Worm (Caenorhabditis elegans) whole organism, mixed stage, embryonic: ENCODE measurements around the gene rpn-2.

Experiments
- M03D4.4 ChIP-seq: sonication (generic microtip); optimal IDR thresholded peaks from 2 replicates; lab custom pipeline; 2017; ENCODE audit warnings: mild to moderate bottlenecking, missing genetic modification characterization, missing compliant biosample characterization
- bed-3 ChIP-seq: fragments of 200-800 bp; sonication (Bioruptor generic); optimal IDR thresholded peaks from 3 replicates; lab custom pipeline; 2018; ENCODE audit warnings: mild to moderate bottlenecking, missing genetic modification characterization, moderate library complexity, missing compliant biosample characterization
- blmp-1 ChIP-seq: fragments of 150-350 bp; optimal IDR thresholded peaks from 2 replicates; lab custom pipeline; 2014; ENCODE audit warnings: missing biosample characterization, missing genetic modification characterization
- ceh-39 ChIP-seq: fragments of 150-350 bp; optimal IDR thresholded peaks from 2 replicates; lab custom pipeline; 2014; ENCODE audit warnings: missing biosample characterization, missing genetic modification characterization
- ceh-83 ChIP-seq: fragments of 200-800 bp; sonication (Bioruptor generic); optimal IDR thresholded peaks from 2 replicates; lab custom pipeline; 2018; ENCODE audit warnings: mild to moderate bottlenecking, missing genetic modification characterization, missing compliant biosample characterization
- cnd-1 ChIP-seq: fragments of 200-800 bp; sonication (Bioruptor generic); optimal IDR thresholded peaks from 2 replicates; lab custom pipeline; 2018; ENCODE audit warnings: mild to moderate bottlenecking, missing genetic modification characterization, missing compliant biosample characterization
- drap-1 ChIP-seq: fragments of 200-800 bp; sonication (Bioruptor generic); optimal IDR thresholded peaks from 3 replicates; lab custom pipeline; 2018; ENCODE audit warnings: mild to moderate bottlenecking, missing genetic modification characterization, missing compliant biosample characterization
- elt-3 ChIP-seq: fragments of 150-350 bp; optimal IDR thresholded peaks from 2 replicates; lab custom pipeline; 2014; ENCODE audit warnings: missing biosample characterization, missing genetic modification characterization
- flh-1 ChIP-seq: fragments of 200-800 bp; sonication (Bioruptor generic); optimal IDR thresholded peaks from 2 replicates; lab custom pipeline; 2018; ENCODE audit warnings: mild to moderate bottlenecking, missing genetic modification characterization, moderate library complexity, missing compliant biosample characterization
- ham-2 ChIP-seq: fragments of 200-800 bp; sonication (Bioruptor generic); optimal IDR thresholded peaks from 2 replicates; lab custom pipeline; 2018; ENCODE audit warnings: mild to moderate bottlenecking, missing genetic modification characterization, missing compliant biosample characterization
- hlh-1 ChIP-seq: fragments of 150-350 bp; optimal IDR thresholded peaks from 2 replicates; lab custom pipeline; 2014; ENCODE audit warnings: missing biosample characterization, missing genetic modification reagents, missing genetic modification characterization
- lin-13 ChIP-seq: fragments of 150-350 bp; optimal IDR thresholded peaks from 2 replicates; lab custom pipeline; 2014; ENCODE audit warnings: missing biosample characterization, missing genetic modification characterization
- lsy-2 ChIP-seq: fragments of 150-350 bp; optimal IDR thresholded peaks from 2 replicates; lab custom pipeline; 2014; ENCODE audit warnings: missing biosample characterization, missing genetic modification characterization
- mab-5 ChIP-seq: fragments of 150-350 bp; optimal IDR thresholded peaks from 2 replicates; lab custom pipeline; 2014; ENCODE audit warnings: missing biosample characterization, missing genetic modification characterization
- mls-2 ChIP-seq: sonication (generic microtip); optimal IDR thresholded peaks from 2 replicates; lab custom pipeline; 2016; ENCODE audit warnings: mild to moderate bottlenecking, missing genetic modification characterization, moderate library complexity, missing compliant biosample characterization
- nhr-12 ChIP-seq: fragments of 150-350 bp; optimal IDR thresholded peaks from 2 replicates; lab custom pipeline; 2014; ENCODE audit warnings: missing biosample characterization, missing genetic modification characterization
- nhr-2 ChIP-seq: fragments of 150-350 bp; optimal IDR thresholded peaks from 2 replicates; lab custom pipeline; 2014; ENCODE audit warnings: missing biosample characterization, missing genetic modification characterization
- nhr-237 ChIP-seq: fragments of 150-350 bp; optimal IDR thresholded peaks from 2 replicates; lab custom pipeline; 2014; ENCODE audit warnings: missing biosample characterization, missing genetic modification characterization
- nhr-28 ChIP-seq: fragments of 150-350 bp; optimal IDR thresholded peaks from 2 replicates; lab custom pipeline; 2014; ENCODE audit warnings: missing biosample characterization, missing genetic modification characterization
- nhr-76 ChIP-seq: sonication (generic microtip); optimal IDR thresholded peaks from 2 replicates; lab custom pipeline; 2017; ENCODE audit warnings: missing biosample characterization, missing genetic modification characterization
- pha-4 ChIP-seq: fragments of 150-350 bp; optimal IDR thresholded peaks from 2 replicates; lab custom pipeline; 2018; ENCODE audit warnings: missing biosample characterization, missing genetic modification reagents, missing genetic modification characterization
- sem-2 ChIP-seq: fragments of 200-800 bp; sonication (Bioruptor generic); optimal IDR thresholded peaks from 2 replicates; lab custom pipeline; 2018; ENCODE audit warnings: mild to moderate bottlenecking, missing genetic modification characterization, missing compliant biosample characterization
- snpc-4 ChIP-seq: fragments of 150-350 bp; optimal IDR thresholded peaks from 2 replicates; lab custom pipeline; 2014; ENCODE audit warnings: missing biosample characterization, missing genetic modification characterization
- sptf-1 ChIP-seq: sonication (generic microtip); optimal IDR thresholded peaks from 2 replicates; lab custom pipeline; 2017; ENCODE audit warnings: mild to moderate bottlenecking, missing genetic modification characterization, moderate library complexity, missing compliant biosample characterization
- tbx-8 ChIP-seq: fragments of 200-800 bp; sonication (Bioruptor generic); optimal IDR thresholded peaks from 2 replicates; lab custom pipeline; 2018; ENCODE audit warnings: mild to moderate bottlenecking, missing genetic modification characterization, moderate library complexity, missing compliant biosample characterization
- unc-120 ChIP-seq: sonication (generic microtip); optimal IDR thresholded peaks from 2 replicates; lab custom pipeline; 2017; ENCODE audit warnings: missing genetic modification characterization, missing compliant biosample characterization; ENCODE audit not compliant: poor library complexity, severe bottlenecking
- zip-8 ChIP-seq: fragments of 150-350 bp; optimal IDR thresholded peaks from 2 replicates; lab custom pipeline; 2014; ENCODE audit warnings: missing biosample characterization, missing genetic modification characterization
- ztf-11 ChIP-seq: fragments of 150-350 bp; optimal IDR thresholded peaks from 2 replicates; lab custom pipeline; 2014; ENCODE audit warnings: missing biosample characterization, missing genetic modification characterization

rpn-2 gene

DNA sequence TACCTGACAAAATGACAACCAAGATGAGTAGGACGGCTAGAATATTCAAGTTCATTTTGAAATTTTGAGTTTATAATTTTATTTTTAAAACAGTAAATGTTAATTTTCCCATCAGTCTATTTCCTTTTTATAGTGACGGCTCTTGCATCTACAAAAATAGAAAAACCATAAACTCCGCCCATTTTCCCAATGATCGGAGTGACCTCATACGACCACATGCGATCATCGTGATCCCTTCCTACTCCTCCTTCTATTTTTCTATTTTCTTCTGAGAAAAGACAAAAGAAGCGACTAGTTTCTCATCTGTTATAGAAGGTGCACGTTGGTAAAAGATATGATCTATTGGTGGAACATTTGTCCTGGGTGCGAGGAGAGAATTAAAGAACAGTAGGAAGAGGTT is 16.5 kb downstream of the rpn-2 start, which contains the start of gene C23G10.11:
Gene C23G10.11, minus strand, starts transcription at position 101 of the 400 bp plus-strand sequence.
- no peak for TF ChIP-seq nhr-237 (tag; lab: Kevin White, UChicago)
- TF ChIP-seq snpc-4 (tag; lab: Kevin White, UChicago) = no peak
- TF ChIP-seq hlh-1 (tag; lab: Kevin White, UChicago) = no peak
- TF ChIP-seq sem-2 (GFP tag; lab: Kevin White, UChicago) = no peak
- no peak for TF ChIP-seq ceh-83
- TF ChIP-seq lsy-2 (tag; lab: Kevin White, UChicago) = no peak
- TF ChIP-seq nhr-76 (tag; lab: Kevin White, UChicago) = no peak
- no peak for TF ChIP-seq M03D4.4 (tag; lab: Kevin White, UChicago)
- no peak for TF ChIP-seq elt-3 (tag; lab: Kevin White, UChicago)
- TF ChIP-seq bed-3 (GFP tag; lab: Kevin White, UChicago) = no peak
- TF ChIP-seq zip-8 = no peak
- TF ChIP-seq ceh-39 (tag; lab: Kevin White, UChicago) = no peak
- TF ChIP-seq blmp-1 = no peak
- no peak for TF ChIP-seq tbx-8 (GFP tag; lab: Kevin White, UChicago)
- TF ChIP-seq nhr-2 (tag; lab: Kevin White, UChicago) = no peak
- TF ChIP-seq unc-120 (tag; lab: Kevin White, UChicago) = no peak

DNA sequence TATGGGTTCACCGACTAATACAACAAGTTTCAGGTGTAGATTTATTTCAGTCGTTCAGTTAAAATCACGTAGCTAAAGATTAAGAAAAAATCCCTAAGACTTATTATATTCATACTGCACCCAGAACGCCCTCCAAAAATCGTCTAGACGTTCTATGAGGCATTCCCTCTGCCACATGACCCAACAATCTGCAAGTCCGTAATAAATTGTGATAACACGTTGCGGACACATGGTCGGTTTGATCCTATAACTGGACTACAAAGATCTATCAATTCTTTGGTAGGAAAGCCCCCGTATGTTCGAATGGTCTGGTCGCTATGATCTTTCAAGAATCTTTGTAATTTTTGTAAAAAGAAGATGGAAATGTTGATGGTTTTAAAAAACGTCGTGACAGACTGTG is 17.0 kb downstream of the rpn-2 start:
- TF ChIP-seq drap-1 (GFP tag; lab: Kevin White, UChicago) = no peak
- TF ChIP-seq ceh-39 (tag; lab: Kevin White, UChicago) = no peak
- no peak for TF ChIP-seq nhr-76 (tag; lab: Kevin White, UChicago)
- TF ChIP-seq nhr-237 (tag; lab: Kevin White, UChicago) = no peak

ce11 chrIII:6216833-6217466 is 18.0 kb downstream of the rpn-2 start, which contains the start of gene hot-4:
Gene hot-4 (plus strand): TSS chrIII:6217416.
- TF ChIP-seq hlh-1 (tag; lab: Kevin White, UChicago) (no peak), flh-1 (GFP tag; lab: Kevin White, UChicago) (no peak), sptf-1 (tag; lab: Kevin White, UChicago) (no peak), blmp-1 (no peak), nhr-28 (tag; lab: Kevin White, UChicago) (no peak)

DNA sequence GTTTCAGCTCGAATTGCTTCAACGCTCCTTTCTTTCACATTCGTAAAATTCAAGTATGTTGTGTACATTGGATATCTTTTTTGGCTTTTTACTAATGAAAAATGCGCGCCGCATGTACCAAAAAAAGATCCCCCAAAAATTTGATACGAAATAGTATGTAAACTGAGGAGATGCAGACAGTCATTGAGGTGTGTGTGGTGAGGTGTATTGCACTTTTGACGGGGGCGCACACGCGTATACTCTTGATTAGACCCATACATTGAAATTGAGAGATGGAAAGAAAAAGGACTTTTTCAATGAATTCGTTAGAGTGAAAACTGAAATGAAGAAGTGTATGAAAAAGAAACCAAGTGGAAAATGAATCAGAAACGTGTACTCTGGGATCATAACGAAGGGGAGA is 22.4 kb downstream of the rpn-2 start:
- TF ChIP-seq hlh-1 (tag; lab: Kevin White, UChicago) = no peak
- TF ChIP-seq lin-13 = no peak

DNA sequence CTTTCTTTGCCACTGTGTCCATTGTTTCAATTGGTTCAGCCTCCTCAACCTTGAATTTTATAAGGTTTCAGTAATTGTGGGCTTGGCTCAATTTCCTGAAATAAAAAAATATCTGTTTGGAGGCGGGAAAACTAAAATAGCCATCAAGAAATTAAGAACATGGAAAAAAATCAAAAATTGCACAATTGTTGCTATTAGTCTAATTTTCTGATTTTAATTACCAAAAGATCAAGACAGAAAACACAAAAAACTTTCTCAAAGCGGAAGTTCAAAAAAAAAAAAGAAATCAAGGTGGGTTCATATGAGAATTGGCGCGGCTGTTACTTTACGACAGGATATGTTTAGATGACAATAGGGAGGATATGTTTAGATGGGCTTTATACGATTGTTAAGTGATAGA is 31.9 kb downstream of the rpn-2 start, which contains the start of gene esyt-2:
Gene esyt-2, minus strand, starts transcription at position 101 of the 400 bp plus-strand sequence.
- TF ChIP-seq ham-2 (GFP tag; lab: Kevin White, UChicago) (no peak), mab-5 (no peak), sptf-1 (tag; lab: Kevin White, UChicago) (no peak), nhr-12 (tag; lab: Kevin White, UChicago) (no peak), ceh-39 (tag; lab: Kevin White, UChicago) (no peak), cnd-1 (tag; lab: Kevin White, UChicago) (no peak), mls-2 (tag; lab: Kevin White, UChicago) (no peak), zip-8 (no peak), flh-1 (GFP tag; lab: Kevin White, UChicago) (no peak)

DNA sequence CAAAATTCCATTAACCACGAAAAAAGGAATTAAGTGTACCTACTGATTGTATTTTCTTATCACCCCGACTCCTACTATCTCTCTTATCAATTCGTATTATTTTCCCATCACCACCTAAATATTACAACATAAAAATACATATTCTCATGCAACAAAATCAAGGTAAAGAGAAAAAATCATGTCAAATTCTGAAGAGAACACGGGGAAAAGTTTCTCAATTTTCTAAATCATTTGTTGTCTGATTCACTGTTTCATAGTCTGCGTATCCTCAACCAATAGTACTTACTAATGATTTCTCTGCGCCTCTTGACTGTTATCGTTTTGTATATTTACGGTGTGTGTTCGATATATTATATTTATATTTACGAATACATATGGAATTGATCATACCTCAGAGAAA is 32.9 kb downstream of the rpn-2 start:
- peak; percentile 60 for TF ChIP-seq elt-3 (tag; lab: Kevin White, UChicago)
- TF ChIP-seq pha-4 (tag; lab: Kevin White, UChicago) = no peak
- TF ChIP-seq ham-2 (GFP tag; lab: Kevin White, UChicago) = no peak

ce11 chrIII:6236649-6237048 is 37.7 kb downstream of the rpn-2 start, which contains the start of gene T12A2.21:
Gene T12A2.21 (minus strand): TSS chrIII:6236749.
- TF ChIP-seq bed-3 (GFP tag; lab: Kevin White, UChicago) (no peak), mab-5 (no peak), blmp-1 (no peak), elt-3 (tag; lab: Kevin White, UChicago) (no peak), nhr-2 (tag; lab: Kevin White, UChicago) (no peak), ztf-11 (tag; lab: Kevin White, UChicago) (no peak), ham-2 (GFP tag; lab: Kevin White, UChicago) (no peak)
